Worm (Caenorhabditis elegans) whole organism, midembryonic: ENCODE results near the gene dgk-2.

ENCODE experiments used
- T22C8.4 ChIP-seq: fragments of 200-800 bp; sonication (Bioruptor generic); IDR thresholded peaks from 2 replicates; pipeline ENCODE4 v1.3.6; 2022; ENCODE audit warnings: missing genetic modification characterization, missing compliant biosample characterization
- cog-1 ChIP-seq: sonication (generic microtip); optimal IDR thresholded peaks from 2 replicates; lab custom pipeline; 2016; ENCODE audit warnings: missing genetic modification characterization, missing compliant biosample characterization
- flt-1 ChIP-seq: fragments of 200-800 bp; sonication (Bioruptor generic); IDR thresholded peaks from 2 replicates; pipeline ENCODE4 v1.3.6; 2022; ENCODE audit warnings: missing genetic modification characterization, missing compliant biosample characterization
- klf-2 ChIP-seq: fragments of 200-800 bp; sonication (Bioruptor generic); conservative IDR thresholded peaks from 2 replicates; pipeline ENCODE4 v1.3.6; 2022; ENCODE audit warnings: missing genetic modification reagents, missing genetic modification characterization, missing compliant biosample characterization
- med-1 ChIP-seq: sonication (generic microtip); optimal IDR thresholded peaks from 2 replicates; lab custom pipeline; 2017; ENCODE audit warnings: missing genetic modification characterization, mild to moderate bottlenecking, missing compliant biosample characterization, antibody characterized with exemption, missing genetic modification reagents; ENCODE audit not compliant: insufficient read depth
- ref-1 ChIP-seq: fragments of 200-800 bp; sonication (Bioruptor generic); conservative IDR thresholded peaks from 2 replicates; pipeline ENCODE4 v1.3.6; 2022; ENCODE audit warnings: missing genetic modification reagents, missing genetic modification characterization, missing compliant biosample characterization
- tab-1 ChIP-seq: fragments of 200-800 bp; sonication (Bioruptor generic); IDR thresholded peaks from 2 replicates; pipeline ENCODE4 v1.3.6; 2022; ENCODE audit warnings: missing genetic modification characterization, missing compliant biosample characterization
- ztf-23 ChIP-seq: fragments of 200-800 bp; sonication (Bioruptor generic); IDR thresholded peaks from 2 replicates; pipeline ENCODE4 v1.3.6; 2022; ENCODE audit warnings: missing genetic modification reagents, missing genetic modification characterization, missing compliant biosample characterization
- ztf-29 ChIP-seq: fragments of 200-800 bp; sonication (Bioruptor generic); IDR thresholded peaks from 2 replicates; pipeline ENCODE4 v1.3.6; 2022; ENCODE audit warnings: missing genetic modification reagents, missing genetic modification characterization, missing compliant biosample characterization

Gene dgk-2

DNA sequence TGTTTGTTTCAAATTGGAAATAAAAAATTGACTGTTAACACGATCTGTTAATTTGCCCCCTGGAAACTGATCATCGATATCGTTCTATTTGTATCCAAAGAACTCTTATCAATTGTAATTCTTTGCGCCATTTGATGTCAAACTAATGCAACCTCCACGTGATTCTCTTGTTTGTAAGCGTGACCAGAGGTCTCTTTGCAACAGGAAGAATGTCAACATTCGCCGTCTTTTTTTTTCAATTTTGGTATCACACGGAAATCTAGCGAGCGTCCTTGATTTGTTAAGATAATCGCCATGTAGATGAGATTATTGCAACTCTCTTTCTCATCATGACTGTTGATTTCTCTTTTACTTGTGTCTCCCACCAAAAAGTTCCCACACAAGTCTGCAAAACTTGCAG, 24.7 kb upstream of the dgk-2 start:
- no peak for TF ChIP-seq med-1 (GFP tag; lab: Kevin White, UChicago)
- TF ChIP-seq T22C8.4 (GFP tag; lab: Robert Waterston, UW): no peak
- no peak for TF ChIP-seq ztf-29 (GFP tag; lab: Robert Waterston, UW)
- no peak for TF ChIP-seq cog-1 (tag; lab: Kevin White, UChicago)

- no peak for TF ChIP-seq med-1 (GFP tag; lab: Kevin White, UChicago)
- TF ChIP-seq ref-1 (GFP tag; lab: Robert Waterston, UW): no peak
- TF ChIP-seq cog-1 (tag; lab: Kevin White, UChicago): no peak
- TF ChIP-seq klf-2 (GFP tag; lab: Robert Waterston, UW): no peak
- no peak for TF ChIP-seq T22C8.4 (GFP tag; lab: Robert Waterston, UW)
- TF ChIP-seq ztf-29 (GFP tag; lab: Robert Waterston, UW): no peak
- TF ChIP-seq flt-1 (GFP tag; lab: Robert Waterston, UW): no peak
- no peak for TF ChIP-seq ztf-23 (GFP tag; lab: Robert Waterston, UW)
- no peak for TF ChIP-seq tab-1 (GFP tag; lab: Robert Waterston, UW)
Observed at ce11 chrX:4526412-4526811, 22.2 kb upstream of the dgk-2 start.

ce11 chrX:4524844-4525243, 20.7 kb upstream of the dgk-2 start:
- TF ChIP-seq ztf-23 (GFP tag; lab: Robert Waterston, UW) (no peak), tab-1 (GFP tag; lab: Robert Waterston, UW) (no peak), flt-1 (GFP tag; lab: Robert Waterston, UW) (0 out of 2 replicates have a peak, but pooled peaks have one; percentile 49)

- TF ChIP-seq tab-1 (GFP tag; lab: Robert Waterston, UW) (peak; percentile 65; the same call in 1 of the 2 replicates), cog-1 (tag; lab: Kevin White, UChicago) (peak; percentile 83), ztf-29 (GFP tag; lab: Robert Waterston, UW) (no peak), ref-1 (GFP tag; lab: Robert Waterston, UW) (no peak), flt-1 (GFP tag; lab: Robert Waterston, UW) (peak; percentile 88), ztf-23 (GFP tag; lab: Robert Waterston, UW) (peak; percentile 76), klf-2 (GFP tag; lab: Robert Waterston, UW) (peak; percentile 71), med-1 (GFP tag; lab: Kevin White, UChicago) (no peak), T22C8.4 (GFP tag; lab: Robert Waterston, UW) (no peak)
Observed at ce11 chrX:4523887-4524350, 19.7 kb upstream of the dgk-2 start, which contains the start of gene pdi-2. pdi-2 (plus strand) TSS chrX:4524155.

ce11 chrX:4523315-4523714, 19.1 kb upstream of the dgk-2 start:
- no peak for TF ChIP-seq ztf-29 (GFP tag; lab: Robert Waterston, UW)
- no peak for TF ChIP-seq klf-2 (GFP tag; lab: Robert Waterston, UW)
- TF ChIP-seq T22C8.4 (GFP tag; lab: Robert Waterston, UW): no peak
- no peak for TF ChIP-seq tab-1 (GFP tag; lab: Robert Waterston, UW)

ce11 chrX:4521837-4522816, 17.9 kb upstream of the dgk-2 start, which contains the start of gene C07A12.7:
C07A12.7 (minus strand) TSS chrX:4522144.
- peak; percentile 9 for TF ChIP-seq cog-1 (tag; lab: Kevin White, UChicago)
- TF ChIP-seq T22C8.4 (GFP tag; lab: Robert Waterston, UW): no peak
- no peak for TF ChIP-seq ref-1 (GFP tag; lab: Robert Waterston, UW)
- no peak for TF ChIP-seq ztf-23 (GFP tag; lab: Robert Waterston, UW)
- 0 out of 2 replicates have a peak, but pooled peaks have one; percentile 21 for TF ChIP-seq flt-1 (GFP tag; lab: Robert Waterston, UW)
- 0 out of 2 replicates have a peak, but pooled peaks have one; percentile 17 for TF ChIP-seq ztf-29 (GFP tag; lab: Robert Waterston, UW)
- TF ChIP-seq klf-2 (GFP tag; lab: Robert Waterston, UW): no peak

ce11 chrX:4521166-4521565, 17.0 kb upstream of the dgk-2 start:
- no peak for TF ChIP-seq flt-1 (GFP tag; lab: Robert Waterston, UW)
- no peak for TF ChIP-seq ztf-23 (GFP tag; lab: Robert Waterston, UW)
- no peak for TF ChIP-seq klf-2 (GFP tag; lab: Robert Waterston, UW)
- no peak for TF ChIP-seq ref-1 (GFP tag; lab: Robert Waterston, UW)
- no peak for TF ChIP-seq T22C8.4 (GFP tag; lab: Robert Waterston, UW)
- no peak for TF ChIP-seq ztf-29 (GFP tag; lab: Robert Waterston, UW)
- no peak for TF ChIP-seq tab-1 (GFP tag; lab: Robert Waterston, UW)
- TF ChIP-seq med-1 (GFP tag; lab: Kevin White, UChicago): no peak
- TF ChIP-seq cog-1 (tag; lab: Kevin White, UChicago): no peak

DNA sequence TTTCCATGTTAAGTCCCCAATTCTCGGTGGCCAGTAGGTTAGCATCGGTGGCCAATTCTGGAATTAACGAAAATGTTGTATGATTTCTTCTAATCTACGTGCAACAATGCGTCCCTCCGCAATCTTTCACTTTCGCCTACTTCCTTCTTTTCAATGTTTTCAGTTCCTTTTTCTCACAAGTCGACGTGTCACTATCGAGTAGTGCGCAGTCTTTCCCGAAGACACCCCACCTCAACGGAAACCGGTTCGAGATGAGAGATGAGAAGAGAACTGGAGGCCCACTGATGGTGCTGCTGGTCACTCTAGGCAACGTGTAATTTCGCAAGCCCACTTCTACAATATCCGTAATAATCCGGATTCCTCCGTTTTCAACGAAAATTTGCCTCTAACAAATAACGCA, 15.8 kb upstream of the dgk-2 start:
- 0 out of 2 replicates have a peak, but pooled peaks have one; percentile 11 for TF ChIP-seq ztf-23 (GFP tag; lab: Robert Waterston, UW)
- TF ChIP-seq tab-1 (GFP tag; lab: Robert Waterston, UW): no peak
- no peak for TF ChIP-seq med-1 (GFP tag; lab: Kevin White, UChicago)
- no peak for TF ChIP-seq flt-1 (GFP tag; lab: Robert Waterston, UW)
- TF ChIP-seq klf-2 (GFP tag; lab: Robert Waterston, UW): no peak

DNA sequence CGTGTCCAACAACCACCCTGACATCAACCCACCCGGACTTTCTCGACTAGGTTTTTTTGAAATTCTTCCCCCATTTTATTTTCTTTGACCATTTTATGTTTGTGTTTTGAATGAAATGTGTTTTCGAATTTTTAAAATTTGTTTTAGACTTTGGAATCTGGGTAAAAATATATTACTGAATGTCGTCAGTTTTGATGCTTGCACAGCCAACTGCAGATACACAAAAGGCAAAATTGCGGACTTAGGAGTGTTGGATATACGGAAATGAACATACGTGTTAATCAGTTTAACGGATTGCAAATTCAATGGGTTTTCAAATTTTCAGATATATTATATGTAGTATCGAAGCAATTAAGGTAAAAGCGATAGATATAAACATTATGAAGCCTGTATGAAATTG, 12.6 kb upstream of the dgk-2 start:
- TF ChIP-seq ref-1 (GFP tag; lab: Robert Waterston, UW) (no peak), T22C8.4 (GFP tag; lab: Robert Waterston, UW) (no peak), ztf-23 (GFP tag; lab: Robert Waterston, UW) (no peak), cog-1 (tag; lab: Kevin White, UChicago) (no peak), flt-1 (GFP tag; lab: Robert Waterston, UW) (no peak), med-1 (GFP tag; lab: Kevin White, UChicago) (no peak), tab-1 (GFP tag; lab: Robert Waterston, UW) (no peak), klf-2 (GFP tag; lab: Robert Waterston, UW) (no peak), ztf-29 (GFP tag; lab: Robert Waterston, UW) (no peak)
